Worm (Caenorhabditis elegans) whole organism, L1 larva: Measurements from ENCODE around the gene nduv-2.

Experiments
- C16A3.4 ChIP-seq: fragments of 150-350 bp; optimal IDR thresholded peaks from 2 replicates; lab custom pipeline; 2014; ENCODE audit warnings: missing biosample characterization, missing genetic modification characterization
- F16B12.6 ChIP-seq: fragments of 150-350 bp; optimal IDR thresholded peaks from 2 replicates; lab custom pipeline; 2014; ENCODE audit warnings: missing biosample characterization, missing genetic modification characterization
- blmp-1 ChIP-seq: fragments of 150-350 bp; optimal IDR thresholded peaks from 2 replicates; lab custom pipeline; 2014; ENCODE audit warnings: missing biosample characterization, missing genetic modification characterization
- ceh-82 ChIP-seq, 3 experiments: fragments of 150-350 bp in 1 of 3; sonication (generic microtip) in 2 of 3; optimal IDR thresholded peaks; 2 replicates each; lab custom pipeline; 2014 to 2017; ENCODE audit warnings: missing biosample characterization in 3 of 3, missing genetic modification characterization in 3 of 3
- ceh-90 ChIP-seq: sonication (generic microtip); optimal IDR thresholded peaks from 2 replicates; lab custom pipeline; 2016; ENCODE audit warnings: missing genetic modification characterization, missing compliant biosample characterization
- dpl-1 ChIP-seq, 3 experiments: fragments of 150-350 bp in 2 of 3; sonication (generic microtip) in 1 of 3; optimal IDR thresholded peaks; 2 replicates each; lab custom pipeline; 2014 to 2017; ENCODE audit warnings: missing biosample characterization in 3 of 3, missing genetic modification characterization in 3 of 3, missing genetic modification reagents in 3 of 3
- dsc-1 ChIP-seq: sonication (generic microtip); optimal IDR thresholded peaks from 2 replicates; lab custom pipeline; 2016; ENCODE audit warnings: mild to moderate bottlenecking, missing genetic modification characterization, missing compliant biosample characterization
- efl-1 ChIP-seq, 4 experiments: fragments of 150-350 bp; optimal IDR thresholded peaks in 3 of 4; peaks in 1 of 4; 1 replicate in 1 of 4; 2 replicates in 3 of 4; lab custom pipeline; 2014; ENCODE audit warnings: missing biosample characterization in 2 of 4, missing genetic modification characterization in 2 of 4, missing genetic modification reagents in 2 of 4
- ets-5 ChIP-seq: fragments of 200-800 bp; sonication (Bioruptor generic); IDR thresholded peaks from 2 replicates; pipeline ENCODE4 v1.3.6; 2022; ENCODE audit warnings: missing genetic modification characterization, missing compliant biosample characterization
- fkh-4 ChIP-seq: sonication (generic microtip); optimal IDR thresholded peaks from 2 replicates; lab custom pipeline; 2016; ENCODE audit warnings: missing compliant biosample characterization, missing genetic modification characterization, borderline replicate concordance
- fos-1 ChIP-seq: fragments of 150-350 bp; optimal IDR thresholded peaks from 2 replicates; lab custom pipeline; 2014; ENCODE audit warnings: missing biosample characterization, missing genetic modification characterization
- hlh-4 ChIP-seq: sonication (generic microtip); optimal IDR thresholded peaks from 2 replicates; lab custom pipeline; 2016; ENCODE audit warnings: mild to moderate bottlenecking, missing genetic modification characterization, missing compliant biosample characterization
- irx-1 ChIP-seq: sonication (generic microtip); optimal IDR thresholded peaks from 2 replicates; lab custom pipeline; 2016; ENCODE audit warnings: missing genetic modification characterization, missing compliant biosample characterization
- isw-1 ChIP-seq: fragments of 200-800 bp; sonication (Bioruptor generic); IDR thresholded peaks from 2 replicates; pipeline ENCODE4 v1.3.6; 2022; ENCODE audit warnings: missing genetic modification characterization, missing compliant biosample characterization
- jun-1 ChIP-seq: fragments of 150-350 bp; optimal IDR thresholded peaks from 2 replicates; lab custom pipeline; 2014; ENCODE audit warnings: missing biosample characterization, missing genetic modification reagents, missing genetic modification characterization
- lin-35 ChIP-seq, 2 experiments: fragments of 150-350 bp; optimal IDR thresholded peaks; 2 replicates each; lab custom pipeline; 2014; ENCODE audit warnings: missing biosample characterization in 2 of 2, missing genetic modification characterization in 2 of 2, missing genetic modification reagents in 2 of 2
- mep-1 ChIP-seq: fragments of 150-350 bp; optimal IDR thresholded peaks from 2 replicates; lab custom pipeline; 2014; ENCODE audit warnings: missing biosample characterization, missing genetic modification characterization
- nhr-11 ChIP-seq: fragments of 150-350 bp; optimal IDR thresholded peaks from 2 replicates; lab custom pipeline; 2014; ENCODE audit warnings: missing biosample characterization, missing genetic modification characterization
- nhr-12 ChIP-seq: sonication (generic microtip); optimal IDR thresholded peaks from 2 replicates; lab custom pipeline; 2017; ENCODE audit warnings: missing biosample characterization, missing genetic modification characterization
- nhr-20 ChIP-seq: sonication (generic microtip); optimal IDR thresholded peaks from 2 replicates; lab custom pipeline; 2016; ENCODE audit warnings: mild to moderate bottlenecking, missing genetic modification characterization, missing compliant biosample characterization
- nhr-71 ChIP-seq: sonication (generic microtip); optimal IDR thresholded peaks from 2 replicates; lab custom pipeline; 2016; ENCODE audit warnings: mild to moderate bottlenecking, missing genetic modification characterization, moderate library complexity, missing compliant biosample characterization
- nhr-85 ChIP-seq: sonication (generic microtip); peaks from one replicate; lab custom pipeline; 2016; ENCODE audit warnings: missing genetic modification characterization, inconsistent platforms, missing compliant biosample characterization
- pag-3 ChIP-seq: sonication (generic microtip); optimal IDR thresholded peaks from 2 replicates; lab custom pipeline; 2017; ENCODE audit warnings: missing genetic modification characterization, mild to moderate bottlenecking, missing compliant biosample characterization, antibody characterized with exemption, borderline replicate concordance; ENCODE audit not compliant: insufficient read depth
- pqm-1 ChIP-seq: sonication (generic microtip); optimal IDR thresholded peaks from 3 replicates; lab custom pipeline; 2017; ENCODE audit warnings: missing biosample characterization, missing genetic modification characterization
- skn-1 ChIP-seq: fragments of 150-350 bp; optimal IDR thresholded peaks from 2 replicates; lab custom pipeline; 2014; ENCODE audit warnings: missing biosample characterization, missing genetic modification characterization
- snpc-4 ChIP-seq: fragments of 150-350 bp; optimal IDR thresholded peaks from 2 replicates; lab custom pipeline; 2014; ENCODE audit warnings: missing biosample characterization, missing genetic modification characterization
- sup-37 ChIP-seq: fragments of 200-800 bp; sonication (Bioruptor generic); optimal IDR thresholded peaks from 2 replicates; lab custom pipeline; 2018; ENCODE audit warnings: mild to moderate bottlenecking, missing genetic modification characterization, missing compliant biosample characterization
- tbx-2 ChIP-seq: sonication (generic microtip); optimal IDR thresholded peaks from 2 replicates; lab custom pipeline; 2016; ENCODE audit warnings: missing genetic modification characterization, missing compliant biosample characterization
- unc-62 ChIP-seq: fragments of 150-350 bp; optimal IDR thresholded peaks from 2 replicates; lab custom pipeline; 2014; ENCODE audit warnings: missing biosample characterization, missing genetic modification reagents, missing genetic modification characterization
- vab-15 ChIP-seq: sonication (generic microtip); optimal IDR thresholded peaks from 2 replicates; lab custom pipeline; 2017; ENCODE audit warnings: missing genotype, mild to moderate bottlenecking, missing genetic modification characterization, missing compliant biosample characterization
- xbp-1 ChIP-seq: sonication (generic microtip); optimal IDR thresholded peaks from 2 replicates; lab custom pipeline; 2016; ENCODE audit warnings: missing genetic modification characterization, missing compliant biosample characterization
- zip-4 ChIP-seq: fragments of 200-800 bp; sonication (Bioruptor generic); optimal IDR thresholded peaks from 2 replicates; lab custom pipeline; 2018; ENCODE audit warnings: mild to moderate bottlenecking, missing genetic modification characterization, moderate library complexity, missing compliant biosample characterization
- ztf-11 ChIP-seq, 2 experiments: sonication (generic microtip); optimal IDR thresholded peaks; 2 replicates each; lab custom pipeline; 2016 to 2017; ENCODE audit warnings: missing genetic modification characterization in 2 of 2, missing biosample characterization in 1 of 2, missing compliant biosample characterization in 1 of 2

Gene nduv-2

DNA sequence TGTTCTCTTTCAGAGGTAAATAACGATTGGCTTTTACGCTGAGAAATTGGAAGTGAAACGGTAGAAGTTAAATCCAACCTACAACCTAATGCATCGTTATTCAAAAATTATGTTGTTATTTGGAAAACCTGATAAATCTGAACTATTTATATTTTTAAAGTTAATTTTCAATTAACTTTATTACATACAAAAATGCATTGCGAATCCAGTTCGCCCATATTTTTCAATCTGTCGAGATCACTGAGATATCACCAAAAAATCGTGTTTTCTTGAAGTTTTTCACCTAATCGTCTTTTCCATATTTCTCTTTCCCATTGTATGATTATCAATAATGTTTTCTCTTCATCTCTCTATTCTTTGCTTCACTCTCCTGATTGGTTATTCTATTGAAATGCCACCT, 4.7 kb downstream of the nduv-2 start, which contains the start of gene F53F4.15:
TSS of gene F53F4.15 (plus strand) at position 301 of the 400 bp plus-strand sequence.
- TF ChIP-seq lin-35 (GFP tag; optimal IDR thresholded peaks at IDR 0.05; lab: Kevin White, UChicago) (no peak), nhr-12 (no peak), sup-37 (GFP tag; lab: Kevin White, UChicago) (no peak), nhr-11 (tag; lab: Kevin White, UChicago) (no peak), fos-1 (no peak)

DNA sequence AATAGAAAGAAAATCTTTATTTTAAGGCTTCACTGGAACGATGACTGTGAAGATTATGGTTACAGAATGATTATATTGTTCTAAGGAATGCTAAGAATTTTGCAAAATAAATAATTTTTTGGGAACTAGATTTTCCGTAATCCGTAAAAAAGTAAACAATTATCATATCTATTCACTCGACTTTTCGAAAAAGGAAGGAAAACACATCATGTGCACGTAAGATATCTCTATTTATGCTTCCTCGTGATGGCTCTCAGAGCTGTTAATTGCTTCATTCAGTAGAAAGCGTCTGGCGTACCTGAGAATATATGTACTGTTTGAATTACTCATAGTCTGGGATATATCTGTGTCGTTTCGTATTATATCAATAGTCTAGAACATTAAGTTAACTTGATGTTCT, 5.6 kb downstream of the nduv-2 start, which contains the start of gene srd-11:
TSS of gene srd-11 (minus strand) at position 101 of the 400 bp plus-strand sequence.
- no peak for TF ChIP-seq efl-1 (optimal IDR thresholded peaks at IDR 0.05; lab: Kevin White, UChicago)
- peak in 1 of 2 experiments; percentile 26 for TF ChIP-seq efl-1 (GFP tag; optimal IDR thresholded peaks at IDR 0.05 in 1 of 2; lab: Kevin White, UChicago)
- no peak for TF ChIP-seq isw-1 (GFP tag; lab: Robert Waterston, UW)

DNA sequence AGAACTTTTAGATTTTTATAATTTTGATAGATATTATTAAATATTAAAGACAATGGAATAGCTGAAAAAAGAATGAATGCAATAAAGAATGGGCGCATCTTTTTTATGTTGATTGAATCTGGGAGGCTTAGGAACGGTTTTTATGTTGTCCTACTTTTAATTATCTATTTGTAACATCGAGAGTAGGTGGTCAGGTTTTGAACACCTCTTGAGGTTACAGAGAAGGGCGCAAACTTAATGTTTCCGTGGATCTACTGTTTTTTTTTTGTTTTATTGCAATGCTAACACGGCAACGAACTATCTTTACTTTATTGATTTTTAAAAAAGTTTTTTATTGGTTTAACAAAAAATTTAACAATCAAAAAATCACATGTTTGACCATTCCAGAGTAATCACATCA, 11.5 kb downstream of the nduv-2 start, which contains the start of gene F53F4.7:
TSS of gene F53F4.7 (minus strand) at position 101 of the 400 bp plus-strand sequence.
- TF ChIP-seq snpc-4 (tag; lab: Kevin White, UChicago) (no peak), ceh-90 (no peak), sup-37 (GFP tag; lab: Kevin White, UChicago) (no peak), pag-3 (tag; lab: Kevin White, UChicago) (no peak), nhr-71 (tag; lab: Kevin White, UChicago) (no peak), C16A3.4 (tag; lab: Kevin White, UChicago) (no peak), jun-1 (tag; lab: Kevin White, UChicago) (no peak), nhr-85 (tag; lab: Kevin White, UChicago) (no peak), fkh-4 (tag; lab: Kevin White, UChicago) (no peak), ztf-11 (tag; optimal IDR thresholded peaks at IDR 0.05; lab: Kevin White, UChicago) (no peak), fos-1 (no peak), tbx-2 (tag; lab: Kevin White, UChicago) (no peak), xbp-1 (tag; lab: Kevin White, UChicago) (no peak), vab-15 (tag; lab: Kevin White, UChicago) (no peak), hlh-4 (tag; lab: Kevin White, UChicago) (no peak), F16B12.6 (tag; lab: Kevin White, UChicago) (no peak)

DNA sequence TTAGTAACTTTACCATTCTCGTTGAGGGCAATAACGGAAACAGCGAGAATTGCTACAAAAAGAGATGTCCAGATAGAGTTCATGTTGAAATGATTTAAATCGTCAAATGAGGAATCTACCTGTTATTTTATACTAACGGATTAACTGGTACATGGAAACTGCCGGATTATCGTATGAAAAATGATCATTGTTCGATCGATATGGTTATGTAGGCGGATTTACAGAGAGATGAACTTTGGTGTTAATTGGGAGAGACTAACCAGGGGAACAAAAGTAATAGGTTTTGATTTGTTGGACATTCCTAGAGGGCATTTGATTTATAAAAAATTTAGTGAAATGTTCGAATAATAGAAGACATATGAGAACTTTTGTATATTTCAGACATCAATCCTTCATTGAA, 13.6 kb downstream of the nduv-2 start, which contains the start of gene spig-9:
TSS of gene spig-9 (minus strand) at position 101 of the 400 bp plus-strand sequence.
- TF ChIP-seq dsc-1 (tag; lab: Kevin White, UChicago) (no peak), snpc-4 (tag; lab: Kevin White, UChicago) (no peak), pqm-1 (tag; lab: Kevin White, UChicago) (no peak), zip-4 (GFP tag; lab: Kevin White, UChicago) (no peak), nhr-20 (tag; lab: Kevin White, UChicago) (no peak), vab-15 (tag; lab: Kevin White, UChicago) (no peak), skn-1 (no peak), fos-1 (no peak), ets-5 (GFP tag; lab: Robert Waterston, UW) (no peak), irx-1 (tag; lab: Kevin White, UChicago) (no peak)

DNA sequence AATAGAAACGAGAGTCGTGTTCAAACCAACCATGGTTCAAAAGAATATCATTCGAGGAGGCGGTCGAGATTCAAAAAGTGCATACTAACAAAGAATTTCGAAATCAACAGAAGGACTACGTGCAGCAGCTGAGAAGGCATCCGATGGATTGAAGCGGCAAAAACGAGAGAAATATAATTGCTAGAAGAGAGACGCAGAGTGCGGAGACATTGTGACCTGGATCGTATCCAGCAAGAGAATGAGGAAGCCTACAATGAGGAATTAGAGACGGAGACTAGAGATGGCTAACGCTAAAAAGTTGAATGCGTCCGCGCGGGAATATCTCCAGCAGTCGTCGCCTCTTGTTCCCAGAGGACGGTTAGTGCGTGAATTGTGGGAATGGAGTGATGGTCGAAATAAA, 15.6 kb downstream of the nduv-2 start:
- TF ChIP-seq ceh-82 (tag; optimal IDR thresholded peaks at IDR 0.05; lab: Kevin White, UChicago) (no peak), dpl-1 (GFP tag; optimal IDR thresholded peaks at IDR 0.05; lab: Kevin White, UChicago) (no peak), blmp-1 (tag; lab: Kevin White, UChicago) (peak; percentile 61), jun-1 (tag; lab: Kevin White, UChicago) (no peak), ets-5 (GFP tag; lab: Robert Waterston, UW) (no peak), mep-1 (no peak), unc-62 (GFP tag; lab: Kevin White, UChicago) (no peak)
